1 fruit fly cellular context compared by ENCODE assay signal in the genomic region with DNA sequence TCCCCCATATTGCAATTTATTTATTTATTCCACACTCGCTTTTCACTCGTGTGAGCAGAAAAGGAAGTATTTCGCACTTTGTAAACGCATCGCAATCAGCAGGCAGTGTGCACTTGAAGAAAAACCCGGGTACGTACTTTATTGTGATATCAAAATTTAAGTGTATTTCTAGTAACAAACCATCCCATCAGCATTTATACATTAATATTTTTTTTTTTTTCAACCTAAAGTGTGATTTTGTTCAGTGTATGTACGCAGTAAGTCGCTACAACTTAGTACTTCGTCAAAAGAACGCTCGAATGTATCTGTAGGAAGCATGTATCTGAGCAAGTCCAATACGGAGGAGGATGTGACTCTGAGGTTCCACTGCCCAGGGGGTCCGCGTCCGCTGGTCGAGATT.
TF ChIP-seq lines count a peak whose summit lies in the region.

No protein-coding gene starts in this region.

TF ChIP-seq in whole organism, embryonic, 481 proteins besides CTCF, POLR2A, EP300 and RAD21 (continued from another document and continues in another):
- TF ChIP-seq gem (tag; optimal IDR thresholded peaks at IDR 0.05; lab: Kevin White, UChicago), result peak; percentile 24
- TF ChIP-seq CG11398 (GFP tag; optimal IDR thresholded peaks at IDR 0.05; lab: Kevin White, UChicago), result no peak
- peak; percentile 33 for TF ChIP-seq CG1233 (GFP tag; optimal IDR thresholded peaks at IDR 0.05; lab: Kevin White, UChicago)
- TF ChIP-seq lola (GFP tag; optimal IDR thresholded peaks at IDR 0.05; lab: Kevin White, UChicago), result peak in 1 of 3 experiments; percentile 4
- no peak for TF ChIP-seq CG9437 (GFP tag; optimal IDR thresholded peaks at IDR 0.05; lab: Kevin White, UChicago)
- no peak for TF ChIP-seq pho (GFP tag; optimal IDR thresholded peaks at IDR 0.05; lab: Kevin White, UChicago)
- no peak for TF ChIP-seq onecut (GFP tag; IDR thresholded peaks at IDR 0.05; lab: Robert Waterston, UW)
- no peak for TF ChIP-seq CG14667 (GFP tag; IDR thresholded peaks at IDR 0.05; lab: Robert Waterston, UW)
- no peak for TF ChIP-seq CG12219 (GFP tag; optimal IDR thresholded peaks at IDR 0.05; lab: Kevin White, UChicago)
- no peak for TF ChIP-seq eyg (GFP tag; optimal IDR thresholded peaks at IDR 0.05; lab: Kevin White, UChicago)
- no peak for TF ChIP-seq Dbx (GFP tag; IDR thresholded peaks at IDR 0.05; lab: Robert Waterston, UW)
- no peak for TF ChIP-seq lab (GFP tag; optimal IDR thresholded peaks at IDR 0.05; lab: Kevin White, UChicago)
- 0 out of 2 replicates have a peak, but pooled peaks have one; percentile 6 for TF ChIP-seq ro (GFP tag; IDR thresholded peaks at IDR 0.05; lab: Robert Waterston, UW)
- TF ChIP-seq CG14710 (tag; optimal IDR thresholded peaks at IDR 0.05; lab: Kevin White, UChicago), result peak; percentile 27
- TF ChIP-seq knrl (GFP tag; IDR thresholded peaks at IDR 0.05; lab: Robert Waterston, UW; ENCODE audit: partially characterized antibody), result no peak
- TF ChIP-seq al (GFP tag; IDR thresholded peaks at IDR 0.05; lab: Robert Waterston, UW), result no peak
- peak; percentile 10 for TF ChIP-seq fd102C (GFP tag; optimal IDR thresholded peaks at IDR 0.05; lab: Kevin White, UChicago)
- TF ChIP-seq exex (tag; optimal IDR thresholded peaks at IDR 0.05; lab: Kevin White, UChicago), result no peak
- TF ChIP-seq jumu (GFP tag; optimal IDR thresholded peaks at IDR 0.05; lab: Kevin White, UChicago), result no peak
- TF ChIP-seq vvl (GFP tag; IDR thresholded peaks at IDR 0.05; lab: Robert Waterston, UW), result 0 out of 2 replicates have a peak, but pooled peaks have one; percentile 35
- TF ChIP-seq CG31388 (GFP tag; optimal IDR thresholded peaks at IDR 0.05; lab: Kevin White, UChicago), result no peak
- peak; percentile 42; the same call in 1 of the 2 replicates for TF ChIP-seq Ada2b (GFP tag; IDR thresholded peaks at IDR 0.05; lab: Robert Waterston, UW)
- no peak for TF ChIP-seq slou (GFP tag; optimal IDR thresholded peaks at IDR 0.05; lab: Kevin White, UChicago)
- TF ChIP-seq pan (optimal IDR thresholded peaks at IDR 0.05; lab: Kevin White, UChicago), result no peak
- TF ChIP-seq pan (GFP tag; optimal IDR thresholded peaks at IDR 0.05 in 1 of 2, IDR thresholded peaks at IDR 0.05 in 1 of 2), result no peak
- TF ChIP-seq shn (GFP tag; optimal IDR thresholded peaks at IDR 0.05; lab: Kevin White, UChicago), result no peak
- no peak for TF ChIP-seq ash1 (GFP tag; optimal IDR thresholded peaks at IDR 0.05; lab: Kevin White, UChicago)
- peak; percentile 42 for TF ChIP-seq Spps (tag; optimal IDR thresholded peaks at IDR 0.05; lab: Kevin White, UChicago)
- no peak for TF ChIP-seq Awh (GFP tag; IDR thresholded peaks at IDR 0.05; lab: Robert Waterston, UW)
- no peak for TF ChIP-seq bigmax (GFP tag; optimal IDR thresholded peaks at IDR 0.05; lab: Kevin White, UChicago)
- peak; percentile 22 for TF ChIP-seq CG12391 (tag; optimal IDR thresholded peaks at IDR 0.05; lab: Kevin White, UChicago)
- no peak for TF ChIP-seq CG11093 (GFP tag; IDR thresholded peaks at IDR 0.05; lab: Robert Waterston, UW)
- TF ChIP-seq fru (optimal IDR thresholded peaks at IDR 0.05; lab: Kevin White, UChicago), result no peak
- no peak for TF ChIP-seq disco-r (GFP tag; optimal IDR thresholded peaks at IDR 0.05; lab: Kevin White, UChicago)
- TF ChIP-seq z (GFP tag; IDR thresholded peaks at IDR 0.05; lab: Robert Waterston, UW), result no peak
- no peak for TF ChIP-seq CG30020 (tag; optimal IDR thresholded peaks at IDR 0.05; lab: Kevin White, UChicago)
- TF ChIP-seq CG13624 (GFP tag; optimal IDR thresholded peaks at IDR 0.05; lab: Kevin White, UChicago), result no peak
- no peak for TF ChIP-seq croc (GFP tag; conservative IDR thresholded peaks at IDR 0.05; lab: Robert Waterston, UW)
- no peak for TF ChIP-seq CG10366 (GFP tag; IDR thresholded peaks at IDR 0.05; lab: Robert Waterston, UW)
- no peak for TF ChIP-seq pnt (GFP tag; optimal IDR thresholded peaks at IDR 0.05; lab: Kevin White, UChicago)
- no peak for TF ChIP-seq mam (GFP tag; optimal IDR thresholded peaks at IDR 0.05; lab: Kevin White, UChicago)
- no peak for TF ChIP-seq da (GFP tag; optimal IDR thresholded peaks at IDR 0.05; lab: Kevin White, UChicago)
- TF ChIP-seq crp (GFP tag; optimal IDR thresholded peaks at IDR 0.05; lab: Kevin White, UChicago), result no peak
- TF ChIP-seq mirr (GFP tag; optimal IDR thresholded peaks at IDR 0.05; lab: Kevin White, UChicago), result no peak
- no peak for TF ChIP-seq CG12744 (GFP tag; optimal IDR thresholded peaks at IDR 0.05; lab: Kevin White, UChicago)
- no peak for TF ChIP-seq Dref (GFP tag; IDR thresholded peaks at IDR 0.05; lab: Robert Waterston, UW)
- no peak for TF ChIP-seq Hand (GFP tag; optimal IDR thresholded peaks at IDR 0.05; lab: Kevin White, UChicago)
- TF ChIP-seq nmo (GFP tag; optimal IDR thresholded peaks at IDR 0.05; lab: Kevin White, UChicago), result peak; percentile 36
- TF ChIP-seq CG10321 (GFP tag; IDR thresholded peaks at IDR 0.05; lab: Robert Waterston, UW), result no peak
- TF ChIP-seq hb (GFP tag; IDR thresholded peaks at IDR 0.05; lab: Robert Waterston, UW; ENCODE audit: partially characterized antibody), result no peak
- no peak for TF ChIP-seq CG14441 (GFP tag; IDR thresholded peaks at IDR 0.05; lab: Robert Waterston, UW)
- TF ChIP-seq Ets65A (GFP tag; lab: Kevin White, UChicago), result peak; percentile 91
- TF ChIP-seq CG12104 (GFP tag; optimal IDR thresholded peaks at IDR 0.05; lab: Kevin White, UChicago), result no peak
- TF ChIP-seq jing (GFP tag; optimal IDR thresholded peaks at IDR 0.05; lab: Kevin White, UChicago), result no peak
- no peak for TF ChIP-seq Dll (GFP tag; IDR thresholded peaks at IDR 0.05; lab: Robert Waterston, UW; ENCODE audit: partially characterized antibody)
- no peak for TF ChIP-seq h (optimal IDR thresholded peaks at IDR 0.05; lab: Kevin White, UChicago)
- no peak for TF ChIP-seq CG16779 (GFP tag; IDR thresholded peaks at IDR 0.05; lab: Robert Waterston, UW)
- TF ChIP-seq CG17912 (GFP tag; optimal IDR thresholded peaks at IDR 0.05; lab: Kevin White, UChicago), result no peak
- TF ChIP-seq HLH4C (GFP tag; IDR thresholded peaks at IDR 0.05; lab: Robert Waterston, UW; ENCODE audit: partially characterized antibody), result no peak
- peak; percentile 30 for TF ChIP-seq dmrt11E (tag; optimal IDR thresholded peaks at IDR 0.05; lab: Kevin White, UChicago)
- TF ChIP-seq seq (GFP tag; IDR thresholded peaks at IDR 0.05; lab: Robert Waterston, UW), result no peak
- no peak for TF ChIP-seq Kr (GFP tag; optimal IDR thresholded peaks at IDR 0.05; lab: Kevin White, UChicago)
- TF ChIP-seq CG7963 (GFP tag; IDR thresholded peaks at IDR 0.05; lab: Robert Waterston, UW; ENCODE audit: partially characterized antibody), result no peak
- TF ChIP-seq CG9727 (GFP tag; optimal IDR thresholded peaks at IDR 0.05; lab: Kevin White, UChicago), result peak; percentile 61
- TF ChIP-seq gsb-n (tag; optimal IDR thresholded peaks at IDR 0.05; lab: Kevin White, UChicago), result no peak
- no peak for TF ChIP-seq Lpt (GFP tag; optimal IDR thresholded peaks at IDR 0.05; lab: Kevin White, UChicago)
- TF ChIP-seq CG1603 (tag; optimal IDR thresholded peaks at IDR 0.05; lab: Kevin White, UChicago), result peak; percentile 21
- TF ChIP-seq Chrac-16 (GFP tag; optimal IDR thresholded peaks at IDR 0.05; lab: Kevin White, UChicago), result no peak
- TF ChIP-seq CG9215 (GFP tag; IDR thresholded peaks at IDR 0.05; lab: Robert Waterston, UW), result no peak
- no peak for TF ChIP-seq luna (GFP tag; optimal IDR thresholded peaks at IDR 0.05; lab: Kevin White, UChicago)
- TF ChIP-seq CG17186 (GFP tag; optimal IDR thresholded peaks at IDR 0.05; lab: Kevin White, UChicago), result no peak
- TF ChIP-seq Ptx1 (GFP tag; IDR thresholded peaks at IDR 0.05; lab: Robert Waterston, UW), result no peak
- no peak for TF ChIP-seq wek (GFP tag; optimal IDR thresholded peaks at IDR 0.05; lab: Kevin White, UChicago)
- no peak for TF ChIP-seq eve (GFP tag; optimal IDR thresholded peaks at IDR 0.05; lab: Kevin White, UChicago)
- TF ChIP-seq CG1602 (GFP tag; optimal IDR thresholded peaks at IDR 0.05; lab: Kevin White, UChicago), result no peak
- peak; percentile 15 for TF ChIP-seq CG15696 (tag; optimal IDR thresholded peaks at IDR 0.05; lab: Kevin White, UChicago)
- no peak for TF ChIP-seq fu2 (GFP tag; optimal IDR thresholded peaks at IDR 0.05; lab: Kevin White, UChicago)
- peak; percentile 25 for TF ChIP-seq CG6254 (GFP tag; optimal IDR thresholded peaks at IDR 0.05; lab: Kevin White, UChicago)
- TF ChIP-seq NfI (GFP tag; optimal IDR thresholded peaks at IDR 0.05; lab: Kevin White, UChicago), result no peak
- no peak for TF ChIP-seq CG34422 (GFP tag; IDR thresholded peaks at IDR 0.05; lab: Robert Waterston, UW)
- TF ChIP-seq maf-S (GFP tag; optimal IDR thresholded peaks at IDR 0.05; lab: Kevin White, UChicago), result no peak
- no peak for TF ChIP-seq CG3065 (GFP tag; optimal IDR thresholded peaks at IDR 0.05; lab: Kevin White, UChicago)
- TF ChIP-seq ATbp (GFP tag; optimal IDR thresholded peaks at IDR 0.05; lab: Kevin White, UChicago), result no peak
- TF ChIP-seq tin (GFP tag; optimal IDR thresholded peaks at IDR 0.05; lab: Kevin White, UChicago), result peak; percentile 30
- peak; percentile 48 for TF ChIP-seq CG10979 (tag; optimal IDR thresholded peaks at IDR 0.05; lab: Kevin White, UChicago)
- TF ChIP-seq ato (GFP tag; IDR thresholded peaks at IDR 0.05; lab: Robert Waterston, UW; ENCODE audit: partially characterized antibody), result no peak
- TF ChIP-seq D (optimal IDR thresholded peaks at IDR 0.05; lab: Kevin White, UChicago), result no peak
- no peak for TF ChIP-seq D (GFP tag; optimal IDR thresholded peaks at IDR 0.05; lab: Kevin White, UChicago)
- TF ChIP-seq nau (GFP tag; optimal IDR thresholded peaks at IDR 0.05; lab: Kevin White, UChicago), result no peak
- no peak for TF ChIP-seq pros (GFP tag; optimal IDR thresholded peaks at IDR 0.05; lab: Kevin White, UChicago)
- TF ChIP-seq Ravus (GFP tag; IDR thresholded peaks at IDR 0.05; lab: Robert Waterston, UW), result no peak
- TF ChIP-seq CG6765 (GFP tag; optimal IDR thresholded peaks at IDR 0.05; lab: Kevin White, UChicago), result no peak
- TF ChIP-seq unpg (GFP tag; optimal IDR thresholded peaks at IDR 0.05; lab: Kevin White, UChicago), result no peak
- no peak for TF ChIP-seq CG33213 (GFP tag; optimal IDR thresholded peaks at IDR 0.05; lab: Kevin White, UChicago)
- TF ChIP-seq trem (tag; optimal IDR thresholded peaks at IDR 0.05; lab: Kevin White, UChicago), result no peak
- no peak for TF ChIP-seq CG8924 (tag; optimal IDR thresholded peaks at IDR 0.05; lab: Kevin White, UChicago)
- no peak for TF ChIP-seq crol (GFP tag; IDR thresholded peaks at IDR 0.05; lab: Robert Waterston, UW)
- TF ChIP-seq CHES-1-like (GFP tag; optimal IDR thresholded peaks at IDR 0.05; lab: Kevin White, UChicago), result no peak
- no peak for TF ChIP-seq wdn (GFP tag; IDR thresholded peaks at IDR 0.05; lab: Robert Waterston, UW)
- no peak; the same call in 2 of the 3 replicates for TF ChIP-seq row (GFP tag; IDR thresholded peaks at IDR 0.05; lab: Robert Waterston, UW)
- no peak for TF ChIP-seq zen2 (GFP tag; IDR thresholded peaks at IDR 0.05; lab: Robert Waterston, UW; ENCODE audit: partially characterized antibody)
- no peak for TF ChIP-seq CG14965 (GFP tag; optimal IDR thresholded peaks at IDR 0.05; lab: Kevin White, UChicago; ENCODE audit: borderline replicate concordance)
- no peak for TF ChIP-seq Poxn (GFP tag; IDR thresholded peaks at IDR 0.05; lab: Robert Waterston, UW)
- TF ChIP-seq CG1024 (GFP tag; IDR thresholded peaks at IDR 0.05; lab: Robert Waterston, UW), result 0 out of 2 replicates have a peak, but pooled peaks have one; percentile 13
- TF ChIP-seq CG8388 (GFP tag; optimal IDR thresholded peaks at IDR 0.05; lab: Kevin White, UChicago), result peak; percentile 14
- no peak for TF ChIP-seq ewg (GFP tag; optimal IDR thresholded peaks at IDR 0.05; lab: Kevin White, UChicago)
- no peak for TF ChIP-seq Dip3 (GFP tag; optimal IDR thresholded peaks at IDR 0.05; lab: Kevin White, UChicago)
- peak; percentile 18 for TF ChIP-seq phol (tag; optimal IDR thresholded peaks at IDR 0.05; lab: Kevin White, UChicago)
- peak; percentile 19 for TF ChIP-seq bab2 (GFP tag; optimal IDR thresholded peaks at IDR 0.05; lab: Kevin White, UChicago)
- no peak for TF ChIP-seq CkIIα-i1 (GFP tag; IDR thresholded peaks at IDR 0.05; lab: Robert Waterston, UW)
- no peak for TF ChIP-seq CG15514 (GFP tag; optimal IDR thresholded peaks at IDR 0.05; lab: Kevin White, UChicago)
- no peak for TF ChIP-seq zf30C (GFP tag; optimal IDR thresholded peaks at IDR 0.05; lab: Kevin White, UChicago)
- TF ChIP-seq ssp (GFP tag; IDR thresholded peaks at IDR 0.05; lab: Robert Waterston, UW), result no peak
- no peak for TF ChIP-seq Nf-YC (tag; optimal IDR thresholded peaks at IDR 0.05; lab: Kevin White, UChicago)
- no peak for TF ChIP-seq sens-2 (GFP tag; IDR thresholded peaks at IDR 0.05; lab: Robert Waterston, UW)
- no peak for TF ChIP-seq CG31441 (GFP tag; IDR thresholded peaks at IDR 0.05; lab: Robert Waterston, UW)
- no peak for TF ChIP-seq pum (GFP tag; optimal IDR thresholded peaks at IDR 0.05; lab: Kevin White, UChicago)
- no peak for TF ChIP-seq run (tag; optimal IDR thresholded peaks at IDR 0.05; lab: Kevin White, UChicago)
- peak in 1 of 2 experiments; percentile 38 for TF ChIP-seq bsh (GFP tag; optimal IDR thresholded peaks at IDR 0.05; lab: Kevin White, UChicago)
- TF ChIP-seq Xbp1 (GFP tag; optimal IDR thresholded peaks at IDR 0.05; lab: Kevin White, UChicago), result peak; percentile 12
- TF ChIP-seq Fer1 (GFP tag; optimal IDR thresholded peaks at IDR 0.05; lab: Kevin White, UChicago), result no peak
- TF ChIP-seq Atf-2 (GFP tag; optimal IDR thresholded peaks at IDR 0.05; lab: Kevin White, UChicago), result no peak
- TF ChIP-seq otp (GFP tag; IDR thresholded peaks at IDR 0.05; lab: Robert Waterston, UW), result no peak
- TF ChIP-seq Gsc (GFP tag; IDR thresholded peaks at IDR 0.05; lab: Robert Waterston, UW), result no peak
- TF ChIP-seq wor (GFP tag; IDR thresholded peaks at IDR 0.05; lab: Robert Waterston, UW), result no peak
- no peak for TF ChIP-seq CG12942 (GFP tag; optimal IDR thresholded peaks at IDR 0.05; lab: Kevin White, UChicago)
- no peak for TF ChIP-seq Vsx1 (GFP tag; optimal IDR thresholded peaks at IDR 0.05; lab: Kevin White, UChicago)
- no peak for TF ChIP-seq dm (GFP tag; optimal IDR thresholded peaks at IDR 0.05; lab: Kevin White, UChicago)
- TF ChIP-seq prd (optimal IDR thresholded peaks at IDR 0.05; lab: Kevin White, UChicago), result no peak
- TF ChIP-seq prd (GFP tag; IDR thresholded peaks at IDR 0.05; lab: Robert Waterston, UW), result peak; percentile 64; the same call in 2 of the 3 replicates
- 0 out of 2 replicates have a peak, but pooled peaks have one; percentile 19 for TF ChIP-seq HLH3B (GFP tag; IDR thresholded peaks at IDR 0.05; lab: Robert Waterston, UW)
- TF ChIP-seq Blimp-1 (GFP tag; optimal IDR thresholded peaks at IDR 0.05; lab: Kevin White, UChicago), result peak; percentile 12
- TF ChIP-seq nerfin-1 (tag; optimal IDR thresholded peaks at IDR 0.05; lab: Kevin White, UChicago), result no peak
